Worm (Caenorhabditis elegans): ENCODE data around the gene parg-1.
"Not testable (repeated sequence)": the region's sequence is repeated elsewhere in the genome, so short reads cannot be mapped to it uniquely, and the experiment has no call there.

- TF ChIP-seq fkh-10 (GFP tag; optimal IDR thresholded peaks at IDR 0.05); ama-1 (optimal IDR thresholded peaks at IDR 0.05); sox-2 (GFP tag; IDR thresholded peaks at IDR 0.05); pqm-1 (tag; optimal IDR thresholded peaks at IDR 0.05); elt-2 (tag; optimal IDR thresholded peaks at IDR 0.05); ahr-1 (tag; optimal IDR thresholded peaks at IDR 0.05); tbx-2 (tag; optimal IDR thresholded peaks at IDR 0.05); pha-4 (tag; optimal IDR thresholded peaks at IDR 0.05): not testable (repeated sequence)
Observed at ce11 chrIV:8715032-8715431, 31.0 kb upstream of the parg-1 start, which contains the start of the genes parg-2 and ipla-5.
